Fruit fly (Drosophila melanogaster): ENCODE data around the gene sau.

The sau gene

DNA sequence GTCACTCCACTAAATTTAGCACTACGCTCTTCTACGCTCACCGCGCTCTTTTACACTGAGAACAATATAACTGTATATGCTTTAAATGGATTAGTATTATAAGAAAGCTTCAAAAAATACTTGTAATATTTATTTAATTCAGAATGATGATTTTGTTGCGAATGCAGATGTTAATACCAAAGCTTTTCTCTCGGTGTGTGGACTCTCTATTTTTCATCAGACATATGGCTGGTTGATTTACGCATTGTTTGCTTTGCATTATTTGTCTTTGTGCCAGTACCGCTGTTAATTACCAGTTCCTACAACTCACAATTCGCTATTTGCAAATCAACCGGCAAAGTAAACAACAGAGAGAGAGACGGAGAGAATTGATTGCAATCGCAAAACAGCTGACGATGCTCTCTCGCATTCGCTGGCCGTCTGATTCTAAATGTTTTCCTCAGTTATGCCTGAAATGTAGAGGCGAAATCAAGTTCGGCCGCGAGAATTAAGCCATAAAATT is 4.4 kb upstream of the sau start (continued):
- TF ChIP-seq Mio (GFP tag; optimal IDR thresholded peaks at IDR 0.05), result peak; percentile 86
- peak; percentile 98 for TF ChIP-seq brk (GFP tag; optimal IDR thresholded peaks at IDR 0.05)
- TF ChIP-seq Sp1 (GFP tag; optimal IDR thresholded peaks at IDR 0.05), result peak; percentile 99
- TF ChIP-seq Myc (optimal IDR thresholded peaks at IDR 0.05), result no peak
- peak; percentile 89 for TF ChIP-seq dmrt93B (GFP tag; optimal IDR thresholded peaks at IDR 0.05)
- peak; percentile 98 for TF ChIP-seq psq (GFP tag; optimal IDR thresholded peaks at IDR 0.05)
- no peak for TF ChIP-seq usp (GFP tag; optimal IDR thresholded peaks at IDR 0.05)
- TF ChIP-seq pan (optimal IDR thresholded peaks at IDR 0.05), result no peak
- peak; percentile 54 to 79 for TF ChIP-seq dl (GFP tag; optimal IDR thresholded peaks at IDR 0.05; ENCODE audit: insufficient read depth in 1 of 2, partially characterized antibody in 2 of 2)
- TF ChIP-seq rgr (GFP tag; optimal IDR thresholded peaks at IDR 0.05), result peak; percentile 99
- peak; percentile 85 to 98 for TF ChIP-seq foxo (GFP tag; optimal IDR thresholded peaks at IDR 0.05)

DNA sequence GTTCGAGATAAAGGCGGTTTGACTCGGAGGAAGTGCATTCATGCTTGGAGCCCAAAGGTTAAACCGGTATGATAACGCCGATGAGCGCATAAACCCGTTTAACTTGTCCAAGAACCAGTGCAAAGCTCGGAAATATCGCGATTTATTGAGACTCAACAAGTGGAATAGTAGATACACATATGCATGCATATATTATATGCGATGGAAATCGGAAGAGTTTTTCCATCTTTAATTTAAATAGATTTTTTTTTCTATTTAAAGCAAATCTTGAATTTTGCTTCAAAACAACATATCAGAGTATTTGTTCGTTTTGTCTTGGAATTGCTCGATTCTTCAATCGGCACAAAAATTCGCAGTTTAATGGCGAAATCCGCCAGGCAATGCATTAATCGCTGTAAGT is 3.8 kb upstream of the sau start:
- TF ChIP-seq Dif (GFP tag; optimal IDR thresholded peaks at IDR 0.05; ENCODE audit: partially characterized antibody) (peak; percentile 25), Mio (GFP tag; optimal IDR thresholded peaks at IDR 0.05) (no peak), Dfd (GFP tag; optimal IDR thresholded peaks at IDR 0.05) (no peak), Sp1 (GFP tag; optimal IDR thresholded peaks at IDR 0.05) (no peak), sage (GFP tag; optimal IDR thresholded peaks at IDR 0.05) (peak; percentile 9), dmrt93B (GFP tag; optimal IDR thresholded peaks at IDR 0.05) (no peak), rgr (GFP tag; optimal IDR thresholded peaks at IDR 0.05) (no peak), Hr83 (GFP tag; optimal IDR thresholded peaks at IDR 0.05; ENCODE audit: poor library complexity, severe bottlenecking) (no peak)

DNA sequence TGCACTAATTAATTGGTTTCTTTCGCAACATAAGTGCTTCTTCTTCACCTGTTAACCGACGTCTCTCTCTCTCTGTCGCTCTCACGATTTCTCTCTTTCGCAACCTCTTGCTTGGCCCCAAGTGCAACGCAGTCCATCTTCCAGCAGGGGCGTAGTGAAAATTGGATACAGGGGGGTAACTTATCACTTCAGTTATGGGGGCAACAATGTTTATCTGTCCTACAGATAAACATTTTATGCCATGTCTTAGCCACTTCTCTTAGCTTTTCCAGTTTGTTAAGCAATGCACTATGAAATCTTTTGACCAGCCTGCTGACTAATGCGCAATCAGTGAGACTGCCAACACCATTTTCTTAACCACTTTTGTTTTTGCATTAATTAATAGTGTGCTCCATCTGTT is 1.2 kb downstream of the sau start:
- TF ChIP-seq dmrt93B (GFP tag; optimal IDR thresholded peaks at IDR 0.05), result no peak
- TF ChIP-seq HLH106 (tag; optimal IDR thresholded peaks at IDR 0.05), result peak; percentile 46
- TF ChIP-seq usp (GFP tag; optimal IDR thresholded peaks at IDR 0.05), result no peak
- TF ChIP-seq Jra (GFP tag; optimal IDR thresholded peaks at IDR 0.05), result peak; percentile 45
- TF ChIP-seq sv (GFP tag; optimal IDR thresholded peaks at IDR 0.05), result no peak
- TF ChIP-seq ey (GFP tag; optimal IDR thresholded peaks at IDR 0.05), result peak; percentile 66
- TF ChIP-seq fru (GFP tag; optimal IDR thresholded peaks at IDR 0.05), result peak; percentile 63
- TF ChIP-seq rgr (GFP tag; optimal IDR thresholded peaks at IDR 0.05), result peak; percentile 76
- peak; percentile 78 for TF ChIP-seq OdsH (GFP tag; optimal IDR thresholded peaks at IDR 0.05)
- TF ChIP-seq sage (GFP tag; optimal IDR thresholded peaks at IDR 0.05), result peak; percentile 4
- peak; percentile 10 for TF ChIP-seq Hr83 (GFP tag; optimal IDR thresholded peaks at IDR 0.05; ENCODE audit: poor library complexity, severe bottlenecking)
- peak; percentile 75 for TF ChIP-seq br (GFP tag; optimal IDR thresholded peaks at IDR 0.05)
- peak; percentile 52 for TF ChIP-seq brk (GFP tag; optimal IDR thresholded peaks at IDR 0.05)
- TF ChIP-seq tai (GFP tag; optimal IDR thresholded peaks at IDR 0.05), result no peak
- no peak for TF ChIP-seq jim (GFP tag; optimal IDR thresholded peaks at IDR 0.05)
- TF ChIP-seq Hr78 (GFP tag; optimal IDR thresholded peaks at IDR 0.05), result no peak
- TF ChIP-seq foxo (GFP tag; optimal IDR thresholded peaks at IDR 0.05), result peak in 1 of 2 experiments; percentile 72
- TF ChIP-seq Hnf4 (GFP tag; optimal IDR thresholded peaks at IDR 0.05), result peak; percentile 79
- TF ChIP-seq GATAd (GFP tag; optimal IDR thresholded peaks at IDR 0.05), result no peak
- peak; percentile 16 for TF ChIP-seq psq (GFP tag; optimal IDR thresholded peaks at IDR 0.05)
- TF ChIP-seq h (GFP tag; optimal IDR thresholded peaks at IDR 0.05), result peak; percentile 63
- TF ChIP-seq Sp1 (GFP tag; optimal IDR thresholded peaks at IDR 0.05), result peak; percentile 38

DNA sequence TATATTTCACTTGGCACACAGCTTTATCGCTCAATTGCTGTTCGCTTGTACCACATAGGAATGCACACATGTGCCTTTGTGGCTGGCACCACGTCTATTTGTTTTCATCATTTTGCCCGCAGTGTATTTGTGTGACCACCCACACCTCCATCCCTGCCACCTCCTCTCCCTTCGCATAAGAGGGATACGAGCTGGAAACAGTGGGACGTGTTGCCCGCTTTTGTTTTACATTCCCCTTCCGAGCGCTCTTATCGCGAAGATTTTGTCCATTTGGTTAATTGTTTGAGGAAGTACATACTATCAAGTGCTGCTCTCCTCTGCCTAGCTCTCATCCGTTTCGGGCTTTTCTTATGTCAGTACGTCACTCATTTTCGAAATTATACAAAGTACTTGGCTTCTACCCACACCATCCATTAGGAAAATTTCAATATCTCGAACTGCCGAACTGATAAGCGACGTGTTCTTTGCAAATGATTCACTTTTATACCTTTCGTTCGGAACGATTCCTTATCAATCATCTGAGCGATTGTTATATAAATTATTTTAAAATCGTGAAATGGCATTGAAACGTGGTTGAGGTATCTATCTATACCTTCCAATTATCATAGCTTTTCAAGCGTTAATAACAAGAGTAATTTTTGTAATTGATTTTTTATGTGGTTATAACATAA is 2.2 kb downstream of the sau start:
- TF ChIP-seq psq (GFP tag; optimal IDR thresholded peaks at IDR 0.05) (peak; percentile 52), jim (GFP tag; optimal IDR thresholded peaks at IDR 0.05) (no peak), Hr83 (GFP tag; optimal IDR thresholded peaks at IDR 0.05; ENCODE audit: poor library complexity, severe bottlenecking) (peak; percentile 7), h (GFP tag; optimal IDR thresholded peaks at IDR 0.05) (peak; percentile 42), Rel (GFP tag; optimal IDR thresholded peaks at IDR 0.05) (no peak), Rel (tag; optimal IDR thresholded peaks at IDR 0.05) (peak; percentile 16)

DNA sequence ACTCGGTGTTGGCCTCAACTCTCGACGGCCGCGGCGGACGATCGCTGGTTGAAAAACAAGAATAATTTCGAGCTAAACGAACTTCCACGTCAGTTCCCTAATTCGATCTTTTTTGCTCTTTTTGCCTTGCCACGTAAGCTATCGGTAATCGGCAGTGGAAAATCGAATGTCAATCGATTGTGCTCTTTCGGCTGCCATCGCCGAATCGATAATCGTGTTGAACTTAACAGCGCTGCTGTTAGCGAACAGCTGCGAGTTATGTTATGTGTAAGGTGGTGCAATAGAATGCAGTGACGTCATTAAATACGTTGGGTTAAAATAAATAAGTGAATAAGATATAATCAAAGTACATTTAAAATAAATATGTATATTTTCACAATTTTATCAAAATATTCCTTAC is 10.6 kb downstream of the sau start, which contains the start of gene Sec24CD:
Gene Sec24CD, minus strand, starts transcription at position 123 of the 400 bp plus-strand sequence.
- TF ChIP-seq woc (GFP tag; optimal IDR thresholded peaks at IDR 0.05) (peak; percentile 86), psq (GFP tag; optimal IDR thresholded peaks at IDR 0.05) (no peak), OdsH (GFP tag; optimal IDR thresholded peaks at IDR 0.05) (peak; percentile 24), h (GFP tag; optimal IDR thresholded peaks at IDR 0.05) (peak; percentile 13), CrebA (GFP tag; optimal IDR thresholded peaks at IDR 0.05; ENCODE audit: borderline replicate concordance) (peak; percentile 94), br (GFP tag; optimal IDR thresholded peaks at IDR 0.05) (no peak)

Measured in whole organism, wandering third instar larva.